Fruit fly (Drosophila melanogaster): ENCODE results near the gene wol.

Gene wol

DNA sequence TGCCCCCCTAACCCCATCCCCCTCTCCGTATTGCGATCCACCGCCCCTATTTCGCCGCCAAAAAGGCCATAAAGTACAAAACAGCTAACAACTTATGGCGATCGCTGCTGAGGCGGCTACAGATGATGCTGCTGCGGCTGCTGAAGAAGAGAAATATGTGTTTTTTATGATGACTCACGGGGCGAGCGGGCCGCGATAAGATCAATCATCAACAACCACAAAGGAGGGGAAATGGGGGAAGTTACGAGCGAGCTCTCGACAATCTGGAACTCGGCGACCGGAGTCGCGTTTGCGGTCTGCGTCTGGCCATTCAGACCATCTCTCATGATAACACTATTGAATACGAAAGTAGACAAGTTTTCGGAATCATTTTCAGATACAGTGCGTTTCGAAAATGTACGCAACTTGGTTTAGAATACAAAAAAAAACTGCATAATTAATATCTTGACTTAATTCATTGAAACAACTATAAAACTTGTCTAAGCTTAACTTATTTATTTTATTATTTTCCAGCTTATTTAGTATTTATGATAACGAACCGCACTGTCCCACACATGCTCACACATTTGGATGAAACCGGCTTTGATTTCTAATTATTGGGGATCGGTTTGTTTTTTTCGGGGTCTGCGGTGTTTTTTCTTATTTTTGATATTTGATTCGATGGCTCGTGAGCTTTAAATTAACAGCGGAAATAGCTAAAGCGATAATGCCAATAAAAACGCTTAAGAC, 10.5 kb downstream of the wol start (continued):
- TF ChIP-seq gt (GFP tag; IDR thresholded peaks at IDR 0.05) (peak; percentile 83), CG8290 (GFP tag; optimal IDR thresholded peaks at IDR 0.05) (peak; percentile 88), CG8290 (tag; optimal IDR thresholded peaks at IDR 0.05) (peak; percentile 53 to 85), Ravus (GFP tag; IDR thresholded peaks at IDR 0.05) (peak; percentile 88), trh (GFP tag; optimal IDR thresholded peaks at IDR 0.05) (peak; percentile 89), CG7372 (GFP tag; IDR thresholded peaks at IDR 0.05) (peak; percentile 95), dan (GFP tag; IDR thresholded peaks at IDR 0.05) (peak; percentile 79), Trl (optimal IDR thresholded peaks at IDR 0.05) (no peak), Trl (GFP tag; optimal IDR thresholded peaks at IDR 0.05) (peak; percentile 90), Blimp-1 (GFP tag; optimal IDR thresholded peaks at IDR 0.05) (peak; percentile 96), CG7271 (tag; optimal IDR thresholded peaks at IDR 0.05) (peak; percentile 80), CG8388 (GFP tag; optimal IDR thresholded peaks at IDR 0.05) (peak; percentile 97), chif (GFP tag; optimal IDR thresholded peaks at IDR 0.05) (peak; percentile 91 to 96), Dbx (GFP tag; IDR thresholded peaks at IDR 0.05) (peak; percentile 96), MESR4 (GFP tag; optimal IDR thresholded peaks at IDR 0.05) (peak; percentile 46), emc (GFP tag; optimal IDR thresholded peaks at IDR 0.05) (peak; percentile 21), bowl (GFP tag; IDR thresholded peaks at IDR 0.05) (peak; percentile 93), vnd (GFP tag; IDR thresholded peaks at IDR 0.05; ENCODE audit: partially characterized antibody) (no peak), nom (GFP tag; optimal IDR thresholded peaks at IDR 0.05) (peak; percentile 38), sens-2 (GFP tag; IDR thresholded peaks at IDR 0.05) (peak; percentile 93), sqz (GFP tag; optimal IDR thresholded peaks at IDR 0.05) (peak; percentile 96), lilli (GFP tag; optimal IDR thresholded peaks at IDR 0.05) (peak; percentile 96), Dp (GFP tag; optimal IDR thresholded peaks at IDR 0.05) (peak; percentile 10), Neu2 (GFP tag; optimal IDR thresholded peaks at IDR 0.05; ENCODE audit: borderline replicate concordance) (peak; percentile 16), inv (GFP tag; IDR thresholded peaks at IDR 0.05; ENCODE audit: partially characterized antibody) (no peak), CG34376 (GFP tag; optimal IDR thresholded peaks at IDR 0.05) (peak; percentile 96), ase (GFP tag; IDR thresholded peaks at IDR 0.05) (peak; percentile 95), Stat92E (GFP tag; optimal IDR thresholded peaks at IDR 0.05) (peak in 1 of 3 experiments; percentile 94), CG7556 (GFP tag; optimal IDR thresholded peaks at IDR 0.05) (peak; percentile 97), CG11456 (GFP tag; IDR thresholded peaks at IDR 0.05) (peak; percentile 97), CG8765 (GFP tag; IDR thresholded peaks at IDR 0.05) (peak; percentile 90), bcd (GFP tag; optimal IDR thresholded peaks at IDR 0.05) (peak; percentile 94), Xbp1 (GFP tag; optimal IDR thresholded peaks at IDR 0.05) (peak; percentile 94), Ada2b (GFP tag; IDR thresholded peaks at IDR 0.05) (peak; percentile 97), HHEX (GFP tag; optimal IDR thresholded peaks at IDR 0.05) (peak; percentile 95), CG11723 (GFP tag; optimal IDR thresholded peaks at IDR 0.05) (peak; percentile 92), CG14860 (GFP tag; IDR thresholded peaks at IDR 0.05; ENCODE audit: partially characterized antibody) (no peak), Chrac-16 (GFP tag; optimal IDR thresholded peaks at IDR 0.05) (peak; percentile 93), C15 (GFP tag; IDR thresholded peaks at IDR 0.05) (peak; percentile 93), ranshi (GFP tag; IDR thresholded peaks at IDR 0.05) (peak; percentile 96), btn (GFP tag; optimal IDR thresholded peaks at IDR 0.05) (peak; percentile 84), CG12219 (GFP tag; optimal IDR thresholded peaks at IDR 0.05) (peak; percentile 95), gcm2 (GFP tag; optimal IDR thresholded peaks at IDR 0.05) (peak; percentile 89), CG10654 (GFP tag; optimal IDR thresholded peaks at IDR 0.05) (peak; percentile 90), CG15601 (tag; optimal IDR thresholded peaks at IDR 0.05) (peak; percentile 96), CG2712 (tag; optimal IDR thresholded peaks at IDR 0.05) (peak; percentile 98), stwl (tag; optimal IDR thresholded peaks at IDR 0.05) (peak; percentile 38), CG30431 (GFP tag; optimal IDR thresholded peaks at IDR 0.05) (peak; percentile 85), CG12744 (GFP tag; optimal IDR thresholded peaks at IDR 0.05) (peak; percentile 96), CG3163 (GFP tag; optimal IDR thresholded peaks at IDR 0.05) (peak; percentile 78)
